Worm (Caenorhabditis elegans) whole organism, early embryonic: ENCODE data around the gene mrpl-4.

ENCODE experiments used
- B0310.2 ChIP-seq: sonication (generic microtip); optimal IDR thresholded peaks from 2 replicates; lab custom pipeline; 2016; ENCODE audit warnings: mild to moderate bottlenecking, missing genetic modification characterization, missing compliant biosample characterization
- F13C5.2 ChIP-seq: sonication (generic microtip); optimal IDR thresholded peaks from 2 replicates; lab custom pipeline; 2017; ENCODE audit warnings: mild to moderate bottlenecking, missing genetic modification characterization, inconsistent platforms, missing compliant biosample characterization
- aly-1 ChIP-seq: sonication (generic microtip); optimal IDR thresholded peaks from 2 replicates; lab custom pipeline; 2016; ENCODE audit warnings: missing genetic modification characterization, missing compliant biosample characterization
- ama-1 ChIP-seq: fragments of 150-350 bp; optimal IDR thresholded peaks from 2 replicates; lab custom pipeline; 2014
- ceh-13 ChIP-seq: fragments of 200-800 bp; sonication (Bioruptor generic); optimal IDR thresholded peaks from 2 replicates; lab custom pipeline; 2018; ENCODE audit warnings: mild to moderate bottlenecking, missing genetic modification characterization, missing compliant biosample characterization
- ceh-36 ChIP-seq: sonication (generic microtip); optimal IDR thresholded peaks from 2 replicates; lab custom pipeline; 2016; ENCODE audit warnings: missing genetic modification characterization, inconsistent platforms, missing compliant biosample characterization
- flt-1 ChIP-seq: fragments of 200-800 bp; sonication (Bioruptor generic); IDR thresholded peaks from 2 replicates; pipeline ENCODE4 v1.3.6; 2022; ENCODE audit warnings: missing genetic modification characterization, missing compliant biosample characterization
- hmbx-1 ChIP-seq: sonication (generic microtip); optimal IDR thresholded peaks from 2 replicates; lab custom pipeline; 2016; ENCODE audit warnings: mild to moderate bottlenecking, missing genetic modification characterization, missing compliant biosample characterization
- hmg-4 ChIP-seq: fragments of 200-800 bp; sonication (Bioruptor generic); optimal IDR thresholded peaks from 2 replicates; lab custom pipeline; 2018; ENCODE audit warnings: mild to moderate bottlenecking, missing genetic modification characterization, missing compliant biosample characterization
- hnd-1 ChIP-seq: sonication (generic microtip); optimal IDR thresholded peaks from 2 replicates; lab custom pipeline; 2016; ENCODE audit warnings: missing genetic modification characterization, missing compliant biosample characterization
- pes-1 ChIP-seq: fragments of 200-800 bp; sonication (Bioruptor generic); IDR thresholded peaks from 2 replicates; pipeline ENCODE4 v1.3.6; 2022; ENCODE audit warnings: missing genetic modification reagents, missing genetic modification characterization, missing compliant biosample characterization
- scrt-1 ChIP-seq: fragments of 200-800 bp; sonication (Bioruptor generic); IDR thresholded peaks from 2 replicates; pipeline ENCODE4 v1.3.6; 2022; ENCODE audit warnings: missing genetic modification characterization, missing compliant biosample characterization
- sea-1 ChIP-seq: fragments of 200-800 bp; sonication (Bioruptor generic); conservative IDR thresholded peaks from 2 replicates; pipeline ENCODE4 v1.3.6; 2022; ENCODE audit warnings: missing genetic modification characterization, missing compliant biosample characterization
- tra-4 ChIP-seq: sonication (generic microtip); optimal IDR thresholded peaks from 2 replicates; lab custom pipeline; 2017; ENCODE audit warnings: missing genetic modification characterization, missing compliant biosample characterization

DNA sequence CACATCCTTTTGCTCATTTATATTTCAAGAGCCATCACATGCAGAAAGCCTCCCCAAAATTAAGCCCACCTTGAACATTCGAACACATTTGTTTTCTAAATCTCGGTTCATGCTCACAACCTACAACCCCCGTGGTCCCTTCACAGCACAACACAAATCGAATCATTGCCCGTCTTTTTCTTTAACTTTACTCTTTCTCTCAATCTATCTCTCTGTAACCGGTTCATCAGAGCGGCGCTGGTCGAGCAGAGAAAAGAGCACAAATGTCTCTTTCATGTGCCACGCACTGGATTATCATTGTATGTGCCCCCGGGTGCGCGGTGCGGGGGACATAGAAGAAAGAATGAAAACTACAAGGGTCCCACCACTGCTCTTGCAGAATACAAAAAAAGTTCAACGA, 31.8 kb upstream of the mrpl-4 start:
- no peak for TF ChIP-seq ceh-36 (tag; lab: Kevin White, UChicago)
- no peak for TF ChIP-seq ama-1 (lab: Kevin White, UChicago)
- no peak for TF ChIP-seq flt-1 (GFP tag; lab: Robert Waterston, UW)
- no peak for TF ChIP-seq F13C5.2 (tag; lab: Kevin White, UChicago)
- no peak for TF ChIP-seq scrt-1
- TF ChIP-seq hmg-4 = no peak
- TF ChIP-seq ceh-13 = no peak
- TF ChIP-seq B0310.2 (tag; lab: Kevin White, UChicago) = no peak
- no peak for TF ChIP-seq aly-1 (tag; lab: Kevin White, UChicago)
- TF ChIP-seq tra-4 (tag; lab: Kevin White, UChicago) = no peak
- TF ChIP-seq hmbx-1 (tag; lab: Kevin White, UChicago) = no peak
- no peak for TF ChIP-seq pes-1 (GFP tag; lab: Robert Waterston, UW)
- no peak for TF ChIP-seq sea-1
- no peak for TF ChIP-seq hnd-1 (tag; lab: Kevin White, UChicago)
